Worm (Caenorhabditis elegans) whole organism, L4/young adult: Measurements from ENCODE around the gene sre-50.

ENCODE experiments used
- W03F9.2 ChIP-seq: fragments of 150-350 bp; optimal IDR thresholded peaks from 2 replicates; lab custom pipeline; 2014; ENCODE audit warnings: missing biosample characterization, missing genetic modification characterization
- dao-5 ChIP-seq: sonication (generic microtip); optimal IDR thresholded peaks from 2 replicates; lab custom pipeline; 2016; ENCODE audit warnings: missing genotype, missing genetic modification characterization, moderate library complexity, missing compliant biosample characterization
- him-1 ChIP-seq: sonication (generic microtip); optimal IDR thresholded peaks from 2 replicates; lab custom pipeline; 2016; ENCODE audit warnings: missing genotype, missing genetic modification reagents, missing genetic modification characterization, missing compliant biosample characterization

ce11 chrII:12309614-12310013 is 6.3 kb downstream of the sre-50 start, which contains the start of gene C50E10.2:
- no peak for TF ChIP-seq W03F9.2 (tag; lab: Kevin White, UChicago)
- no peak for TF ChIP-seq dao-5 (tag; lab: Kevin White, UChicago)
- no peak for TF ChIP-seq him-1 (tag; lab: Kevin White, UChicago)
